Fruit fly (Drosophila melanogaster) whole organism, embryonic: Measurements from ENCODE around the gene CG6928.

ENCODE experiments used
- Adf1 ChIP-seq: fragments of 200-800 bp; sonication (Bioruptor generic); IDR thresholded peaks from 2 replicates; pipeline ENCODE4 v1.3.6; 2022; ENCODE audit warnings: missing biosample characterization, missing genetic modification characterization
- Blimp-1 ChIP-seq: fragments of 200-800 bp; sonication (Bioruptor generic); optimal IDR thresholded peaks from 3 replicates; lab custom pipeline; 2018; ENCODE audit warnings: missing biosample characterization, missing genetic modification characterization, mild to moderate bottlenecking, moderate library complexity, missing genetic modification reagents
- CG11093 ChIP-seq: fragments of 200-800 bp; sonication (Bioruptor generic); IDR thresholded peaks from 3 replicates; pipeline ENCODE4 v1.3.6; 2022; ENCODE audit warnings: missing biosample characterization, missing genetic modification characterization
- CG12104 ChIP-seq: fragments of 200-800 bp; sonication (Bioruptor generic); optimal IDR thresholded peaks from 3 replicates; lab custom pipeline; 2016; ENCODE audit warnings: missing biosample characterization, missing genetic modification characterization
- CG13287 ChIP-seq: fragments of 200-800 bp; sonication (Bioruptor generic); IDR thresholded peaks from 2 replicates; pipeline ENCODE4 v1.3.6; 2022; ENCODE audit warnings: missing biosample characterization, missing genetic modification characterization; ENCODE audit not compliant: partially characterized antibody
- CG14014 ChIP-seq: fragments of 200-800 bp; sonication (Bioruptor generic); IDR thresholded peaks from 2 replicates; pipeline ENCODE4 v1.3.6; 2022; ENCODE audit warnings: missing biosample characterization, missing genetic modification characterization
- CG1529 ChIP-seq: fragments of 200-800 bp; sonication (Bioruptor generic); optimal IDR thresholded peaks from 3 replicates; lab custom pipeline; 2018; ENCODE audit warnings: missing biosample characterization, missing genetic modification characterization
- CG15696 ChIP-seq: fragments of 200-800 bp; sonication (Bioruptor generic); optimal IDR thresholded peaks from 2 replicates; lab custom pipeline; 2019; ENCODE audit warnings: missing biosample characterization, mild to moderate bottlenecking, missing genetic modification characterization, moderate library complexity
- CG1602 ChIP-seq: fragments of 200-800 bp; sonication (Bioruptor generic); optimal IDR thresholded peaks from 3 replicates; lab custom pipeline; 2016; ENCODE audit warnings: missing biosample characterization, missing genetic modification characterization
- CG16863 ChIP-seq: fragments of 200-800 bp; sonication (Bioruptor generic); optimal IDR thresholded peaks from 3 replicates; lab custom pipeline; 2016; ENCODE audit warnings: missing biosample characterization, missing genetic modification characterization
- CG17328 ChIP-seq: fragments of 200-800 bp; sonication (Bioruptor generic); IDR thresholded peaks from 2 replicates; pipeline ENCODE4 v1.3.6; 2022; ENCODE audit warnings: missing biosample characterization, missing genetic modification characterization
- CG17829 ChIP-seq: fragments of 200-800 bp; optimal IDR thresholded peaks from 2 replicates; lab custom pipeline; 2019; ENCODE audit warnings: missing biosample characterization, mild to moderate bottlenecking, missing genetic modification characterization, moderate library complexity
- CG18011 ChIP-seq: fragments of 200-800 bp; sonication (Bioruptor generic); optimal IDR thresholded peaks from 2 replicates; lab custom pipeline; 2017; ENCODE audit warnings: missing biosample characterization, missing genetic modification characterization, mild to moderate bottlenecking, moderate library complexity, missing genotype
- CG31365 ChIP-seq: fragments of 200-800 bp; sonication (Bioruptor generic); optimal IDR thresholded peaks from 2 replicates; lab custom pipeline; 2018; ENCODE audit warnings: missing biosample characterization, mild to moderate bottlenecking, missing genetic modification characterization
- CG3163 ChIP-seq: fragments of 200-800 bp; sonication (Bioruptor generic); optimal IDR thresholded peaks from 3 replicates; lab custom pipeline; 2016; ENCODE audit warnings: missing biosample characterization, missing genetic modification characterization
- CG32532 ChIP-seq: fragments of 200-800 bp; sonication (Bioruptor generic); IDR thresholded peaks from 2 replicates; pipeline ENCODE4 v1.3.6; 2022; ENCODE audit warnings: missing biosample characterization, missing genetic modification characterization
- CG42726 ChIP-seq: fragments of 200-800 bp; sonication (Bioruptor generic); IDR thresholded peaks from 2 replicates; pipeline ENCODE4 v1.3.6; 2022; ENCODE audit warnings: missing biosample characterization, missing genetic modification characterization; ENCODE audit not compliant: partially characterized antibody
- CG4424 ChIP-seq: fragments of 200-800 bp; sonication (Bioruptor generic); optimal IDR thresholded peaks from 3 replicates; lab custom pipeline; 2016; ENCODE audit warnings: missing biosample characterization, missing genetic modification characterization
- CG5180 ChIP-seq: fragments of 200-800 bp; sonication (Bioruptor generic); optimal IDR thresholded peaks from 3 replicates; lab custom pipeline; 2017; ENCODE audit warnings: missing biosample characterization, missing genetic modification characterization, mild to moderate bottlenecking, moderate library complexity, missing genetic modification reagents
- CG6272 ChIP-seq: fragments of 200-800 bp; sonication (Bioruptor generic); IDR thresholded peaks from 2 replicates; pipeline ENCODE4 v1.3.6; 2022; ENCODE audit warnings: missing biosample characterization, missing genetic modification characterization
- CG6854 ChIP-seq: fragments of 200-800 bp; sonication (Bioruptor generic); optimal IDR thresholded peaks from 3 replicates; lab custom pipeline; 2017; ENCODE audit warnings: missing biosample characterization, mild to moderate bottlenecking, missing genetic modification characterization
- CG9215 ChIP-seq: fragments of 200-800 bp; sonication (Bioruptor generic); IDR thresholded peaks from 2 replicates; pipeline ENCODE4 v1.3.6; 2022; ENCODE audit warnings: missing biosample characterization, missing genetic modification characterization
- CG9876 ChIP-seq: fragments of 200-800 bp; sonication (Bioruptor generic); optimal IDR thresholded peaks from 2 replicates; lab custom pipeline; 2016; ENCODE audit warnings: missing biosample characterization, missing genetic modification characterization
- D19B ChIP-seq: fragments of 200-800 bp; sonication (Bioruptor generic); optimal IDR thresholded peaks from 2 replicates; lab custom pipeline; 2017; ENCODE audit warnings: missing biosample characterization, mild to moderate bottlenecking, missing genetic modification characterization
- Dek ChIP-seq: fragments of 200-800 bp; sonication (Bioruptor generic); optimal IDR thresholded peaks from 3 replicates; lab custom pipeline; 2019; ENCODE audit warnings: missing biosample characterization, mild to moderate bottlenecking, missing genetic modification characterization, moderate library complexity
- Fer2 ChIP-seq: fragments of 200-800 bp; sonication (Bioruptor generic); optimal IDR thresholded peaks from 2 replicates; lab custom pipeline; 2018; ENCODE audit warnings: missing biosample characterization, mild to moderate bottlenecking, missing genetic modification characterization, moderate library complexity
- HLHmδ ChIP-seq: fragments of 200-800 bp; sonication (Bioruptor generic); optimal IDR thresholded peaks from 2 replicates; lab custom pipeline; 2018; ENCODE audit warnings: missing biosample characterization, mild to moderate bottlenecking, missing genetic modification characterization, moderate library complexity
- Lim3 ChIP-seq: fragments of 200-800 bp; sonication (Bioruptor generic); IDR thresholded peaks from 2 replicates; pipeline ENCODE4 v1.3.6; 2022; ENCODE audit warnings: missing biosample characterization, missing genetic modification characterization
- Nf-YB ChIP-seq: fragments of 200-800 bp; sonication (Bioruptor generic); optimal IDR thresholded peaks from 3 replicates; lab custom pipeline; 2019; ENCODE audit warnings: missing biosample characterization, mild to moderate bottlenecking, missing genetic modification characterization, moderate library complexity
- Sin3A ChIP-seq: fragments of >200 bp; optimal IDR thresholded peaks from 2 replicates; lab custom pipeline; 2018
- Sry-δ ChIP-seq: fragments of 200-800 bp; sonication (Bioruptor generic); optimal IDR thresholded peaks from 2 replicates; lab custom pipeline; 2016; ENCODE audit warnings: missing biosample characterization, missing genetic modification characterization
- Xrp1 ChIP-seq: fragments of 200-800 bp; sonication (Bioruptor generic); IDR thresholded peaks from 2 replicates; pipeline ENCODE4 v1.3.6; 2022; ENCODE audit warnings: missing biosample characterization, missing genetic modification characterization
- ap ChIP-seq: fragments of 200-800 bp; sonication (Bioruptor generic); IDR thresholded peaks from 2 replicates; pipeline ENCODE4 v1.3.6; 2022; ENCODE audit warnings: missing biosample characterization, missing genetic modification characterization
- ash1 ChIP-seq: fragments of 200-800 bp; sonication (Bioruptor generic); optimal IDR thresholded peaks from 2 replicates; lab custom pipeline; 2018; ENCODE audit warnings: missing biosample characterization, mild to moderate bottlenecking, missing genetic modification characterization
- bsh ChIP-seq, 2 experiments: fragments of 200-800 bp; sonication (Bioruptor generic); optimal IDR thresholded peaks; 2 replicates each; lab custom pipeline; 2017 to 2018; ENCODE audit warnings: mild to moderate bottlenecking in 2 of 2, missing biosample characterization in 2 of 2, missing genetic modification characterization in 2 of 2, moderate library complexity in 1 of 2
- dimm ChIP-seq: fragments of 200-800 bp; sonication (Bioruptor generic); IDR thresholded peaks from 2 replicates; pipeline ENCODE4 v1.3.6; 2022; ENCODE audit warnings: missing biosample characterization, missing genetic modification characterization
- gcm2 ChIP-seq: fragments of 200-800 bp; sonication (Bioruptor generic); optimal IDR thresholded peaks from 2 replicates; lab custom pipeline; 2016; ENCODE audit warnings: missing biosample characterization, missing genetic modification characterization
- gro ChIP-seq: fragments of 200-800 bp; sonication (Bioruptor generic); optimal IDR thresholded peaks from 2 replicates; lab custom pipeline; 2016; ENCODE audit warnings: missing biosample characterization, missing genetic modification characterization
- gt ChIP-seq: fragments of 200-800 bp; sonication (Bioruptor generic); IDR thresholded peaks from 2 replicates; pipeline ENCODE4 v1.3.6; 2022; ENCODE audit warnings: missing biosample characterization, missing genetic modification characterization
- ham ChIP-seq: fragments of 200-800 bp; sonication (Bioruptor generic); IDR thresholded peaks from 2 replicates; pipeline ENCODE4 v1.3.6; 2022; ENCODE audit warnings: missing biosample characterization, missing genetic modification characterization
- insv ChIP-seq, 2 experiments: fragments of 200-800 bp; sonication (Bioruptor generic); optimal IDR thresholded peaks; 3 replicates each; lab custom pipeline; 2016 to 2018; ENCODE audit warnings: missing biosample characterization in 2 of 2, missing genetic modification characterization in 2 of 2
- klu ChIP-seq: fragments of 200-800 bp; sonication (Bioruptor generic); IDR thresholded peaks from 2 replicates; pipeline ENCODE4 v1.3.6; 2022; ENCODE audit warnings: missing biosample characterization, missing genetic modification characterization
- odd ChIP-seq: fragments of 200-800 bp; sonication (Bioruptor generic); optimal IDR thresholded peaks from 2 replicates; lab custom pipeline; 2017; ENCODE audit warnings: missing biosample characterization, mild to moderate bottlenecking, missing genetic modification characterization
- pita ChIP-seq: fragments of 200-800 bp; sonication (Bioruptor generic); optimal IDR thresholded peaks from 2 replicates; lab custom pipeline; 2017; ENCODE audit warnings: missing biosample characterization, mild to moderate bottlenecking, missing genetic modification characterization
- psq ChIP-seq: fragments of 200-800 bp; sonication (Bioruptor generic); optimal IDR thresholded peaks from 2 replicates; lab custom pipeline; 2017; ENCODE audit warnings: missing biosample characterization, missing genetic modification characterization
- repo ChIP-seq: fragments of 200-800 bp; sonication (Bioruptor generic); optimal IDR thresholded peaks from 2 replicates; lab custom pipeline; 2016; ENCODE audit warnings: missing biosample characterization, missing genetic modification characterization
- run ChIP-seq: fragments of 200-800 bp; sonication (Bioruptor generic); optimal IDR thresholded peaks from 3 replicates; lab custom pipeline; 2018; ENCODE audit warnings: missing biosample characterization, mild to moderate bottlenecking, missing genetic modification characterization
- sens ChIP-seq: fragments of 200-800 bp; sonication (Bioruptor generic); peaks from one replicate; lab custom pipeline; 2016; ENCODE audit warnings: missing biosample characterization, missing genetic modification characterization
- sens-2 ChIP-seq: fragments of 200-800 bp; sonication (Bioruptor generic); IDR thresholded peaks from 2 replicates; pipeline ENCODE4 v1.3.6; 2022; ENCODE audit warnings: missing biosample characterization, missing genetic modification characterization
- sim ChIP-seq: fragments of 200-800 bp; sonication (Bioruptor generic); IDR thresholded peaks from 2 replicates; pipeline ENCODE4 v1.3.6; 2022; ENCODE audit warnings: missing biosample characterization, missing genetic modification characterization
- tna ChIP-seq: fragments of 200-800 bp; sonication (Bioruptor generic); IDR thresholded peaks from 2 replicates; pipeline ENCODE4 v1.3.6; 2022; ENCODE audit warnings: missing biosample characterization, missing genetic modification characterization; ENCODE audit not compliant: partially characterized antibody
- unpg ChIP-seq: fragments of 200-800 bp; sonication (Bioruptor generic); optimal IDR thresholded peaks from 3 replicates; lab custom pipeline; 2018; ENCODE audit warnings: missing biosample characterization, mild to moderate bottlenecking, missing genetic modification characterization, moderate library complexity

The CG6928 gene

dm6 chr3L:12053695-12054094 lies 50.7 kb downstream of the CG6928 start (continued):
- TF ChIP-seq bsh (GFP tag; optimal IDR thresholded peaks at IDR 0.05; lab: Kevin White, UChicago), result peak in 1 of 2 experiments; percentile 71
- TF ChIP-seq Fer2 (tag; lab: Kevin White, UChicago), result no peak
- TF ChIP-seq sens, result peak; percentile 92
- no peak for TF ChIP-seq Adf1 (GFP tag; lab: Robert Waterston, UW)
- peak; percentile 16 for TF ChIP-seq CG16863 (GFP tag; lab: Kevin White, UChicago)
- peak; percentile 68 for TF ChIP-seq unpg (GFP tag; lab: Kevin White, UChicago)
- TF ChIP-seq ash1 (GFP tag; lab: Kevin White, UChicago), result no peak
- TF ChIP-seq CG32532, result no peak
- TF ChIP-seq D19B (GFP tag; lab: Kevin White, UChicago), result no peak
- TF ChIP-seq Sin3A, result no peak
- TF ChIP-seq sens-2, result no peak
- TF ChIP-seq CG11093 (GFP tag; lab: Robert Waterston, UW), result 0 out of 3 replicates have a peak, but pooled peaks have one; percentile 45
- no peak for TF ChIP-seq pita
- TF ChIP-seq CG14014 (GFP tag; lab: Robert Waterston, UW), result no peak
- TF ChIP-seq CG31365 (tag; lab: Kevin White, UChicago), result no peak
- TF ChIP-seq CG9215 (GFP tag; lab: Robert Waterston, UW), result no peak
- TF ChIP-seq CG3163 (GFP tag; lab: Kevin White, UChicago), result no peak
- TF ChIP-seq klu (GFP tag; lab: Robert Waterston, UW), result no peak
- TF ChIP-seq CG1602 (GFP tag; lab: Kevin White, UChicago), result peak; percentile 2
- TF ChIP-seq Dek (tag; lab: Kevin White, UChicago), result no peak
- no peak for TF ChIP-seq HLHmδ (GFP tag; lab: Kevin White, UChicago)
- TF ChIP-seq CG1529 (GFP tag; lab: Kevin White, UChicago), result peak; percentile 19
- no peak for TF ChIP-seq CG13287
- TF ChIP-seq CG18011 (GFP tag; lab: Kevin White, UChicago), result no peak
- TF ChIP-seq CG17829 (tag; lab: Kevin White, UChicago), result peak; percentile 30
- TF ChIP-seq Lim3, result no peak
- peak; percentile 63 for TF ChIP-seq Xrp1 (GFP tag; lab: Robert Waterston, UW)
- TF ChIP-seq CG17328 (GFP tag; lab: Robert Waterston, UW), result peak; percentile 22; the same call in 1 of the 2 replicates
- TF ChIP-seq CG9876, result no peak
- TF ChIP-seq gt, result no peak
- TF ChIP-seq Sry-δ, result peak; percentile 37
- no peak for TF ChIP-seq tna (GFP tag; lab: Robert Waterston, UW)
- TF ChIP-seq Nf-YB, result no peak
- TF ChIP-seq psq (GFP tag; lab: Kevin White, UChicago), result no peak
- no peak for TF ChIP-seq CG6272
- TF ChIP-seq CG4424, result peak; percentile 34
- TF ChIP-seq CG15696 (tag; lab: Kevin White, UChicago), result peak; percentile 4
- no peak for TF ChIP-seq run (tag; lab: Kevin White, UChicago)
- TF ChIP-seq sim, result no peak
- TF ChIP-seq CG12104 (GFP tag; lab: Kevin White, UChicago), result no peak
- 0 out of 2 replicates have a peak, but pooled peaks have one; percentile 16 for TF ChIP-seq ap
- TF ChIP-seq insv (GFP tag; optimal IDR thresholded peaks at IDR 0.05; lab: Kevin White, UChicago), result no peak
- TF ChIP-seq CG6854, result no peak
- TF ChIP-seq repo (GFP tag; lab: Kevin White, UChicago), result peak; percentile 2
- no peak for TF ChIP-seq CG5180 (GFP tag; lab: Kevin White, UChicago)
- TF ChIP-seq gro, result no peak
- TF ChIP-seq ham (GFP tag; lab: Robert Waterston, UW), result no peak
- peak; percentile 66 for TF ChIP-seq Blimp-1
- TF ChIP-seq CG42726 (GFP tag; lab: Robert Waterston, UW), result no peak
- no peak for TF ChIP-seq gcm2 (GFP tag; lab: Kevin White, UChicago)
- no peak for TF ChIP-seq odd (GFP tag; lab: Kevin White, UChicago)
- no peak for TF ChIP-seq dimm (GFP tag; lab: Robert Waterston, UW)
